Worm (Caenorhabditis elegans): ENCODE measurements around the gene pacs-1.

Gene pacs-1

DNA sequence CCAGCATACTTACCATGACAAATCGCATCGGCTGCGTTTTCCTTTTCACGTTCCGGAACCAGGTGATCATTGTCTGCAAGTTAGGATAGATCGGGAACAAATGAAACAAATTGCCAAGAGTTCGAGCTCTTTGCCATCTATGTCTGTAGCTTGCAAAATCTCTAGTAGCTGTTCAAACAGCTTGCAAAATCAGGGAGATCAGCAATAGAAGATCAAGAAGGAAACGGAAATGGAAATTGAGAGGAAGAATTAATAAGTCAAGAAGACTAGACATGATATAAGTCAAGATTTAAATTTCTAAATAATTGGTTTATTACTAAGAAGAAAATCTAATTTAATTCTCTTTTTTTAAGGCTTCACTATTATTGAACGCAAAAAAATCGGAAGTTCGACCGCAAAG lies 15.2 kb upstream of the pacs-1 start, which contains the start of gene F07C3.3:
Gene F07C3.3 (minus strand): TSS at position 101 of the 400 bp plus-strand sequence.
- no peak for TF ChIP-seq nhr-77 (tag; optimal IDR thresholded peaks at IDR 0.05)
- no peak for TF ChIP-seq ceh-88 (GFP tag; IDR thresholded peaks at IDR 0.05)
- TF ChIP-seq nhr-19 (GFP tag; conservative IDR thresholded peaks at IDR 0.05), result no peak
- TF ChIP-seq lin-13 (GFP tag; optimal IDR thresholded peaks at IDR 0.05), result no peak
- no peak for TF ChIP-seq C16A3.4 (tag; optimal IDR thresholded peaks at IDR 0.05)
- TF ChIP-seq skn-1 (tag; optimal IDR thresholded peaks at IDR 0.05), result no peak
- no peak for TF ChIP-seq hpl-2 (GFP tag; optimal IDR thresholded peaks at IDR 0.05)
- no peak for TF ChIP-seq elt-2 (tag; optimal IDR thresholded peaks at IDR 0.05)
- no peak for TF ChIP-seq elt-3 (tag; optimal IDR thresholded peaks at IDR 0.05)
- no peak for TF ChIP-seq hlh-4 (tag; optimal IDR thresholded peaks at IDR 0.05)
- TF ChIP-seq unc-86 (tag; optimal IDR thresholded peaks at IDR 0.05), result no peak

DNA sequence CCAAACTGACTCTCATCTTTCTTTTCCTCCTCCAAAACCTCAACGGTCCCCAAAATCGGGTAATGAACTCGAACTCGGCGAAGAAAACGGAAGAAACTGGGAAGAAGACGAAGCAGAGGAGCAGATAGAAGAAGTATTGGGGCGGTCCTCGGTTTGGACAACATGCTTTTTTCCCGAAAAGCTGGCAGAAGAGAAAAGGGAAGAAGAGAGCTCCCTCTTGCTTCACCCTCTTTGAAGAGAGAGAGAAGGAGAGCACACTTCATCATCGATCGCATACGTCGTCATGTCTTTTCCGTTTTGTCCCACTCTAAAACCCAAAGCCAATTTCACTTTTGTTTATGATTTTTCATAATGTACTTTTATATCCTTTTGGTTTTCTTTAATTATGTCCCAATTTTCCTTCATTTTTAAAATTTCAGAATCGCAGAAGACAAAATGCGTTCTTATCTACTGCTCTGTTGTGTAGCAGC lies 8.7 kb upstream of the pacs-1 start, which contains the start of gene F07C3.2:
Gene F07C3.2 (plus strand): TSS at position 420 of the 470 bp plus-strand sequence.
- TF ChIP-seq irx-1 (tag; optimal IDR thresholded peaks at IDR 0.05), result no peak
- TF ChIP-seq lin-14 (GFP tag; optimal IDR thresholded peaks at IDR 0.05), result peak; percentile 84
- TF ChIP-seq efl-1 (optimal IDR thresholded peaks at IDR 0.05), result no peak
- peak in 1 of 2 experiments; percentile 50 for TF ChIP-seq efl-1 (GFP tag; optimal IDR thresholded peaks at IDR 0.05 in 1 of 2)
- TF ChIP-seq ceh-82 (tag; optimal IDR thresholded peaks at IDR 0.05), result peak in 1 of 3 experiments; percentile 22

DNA sequence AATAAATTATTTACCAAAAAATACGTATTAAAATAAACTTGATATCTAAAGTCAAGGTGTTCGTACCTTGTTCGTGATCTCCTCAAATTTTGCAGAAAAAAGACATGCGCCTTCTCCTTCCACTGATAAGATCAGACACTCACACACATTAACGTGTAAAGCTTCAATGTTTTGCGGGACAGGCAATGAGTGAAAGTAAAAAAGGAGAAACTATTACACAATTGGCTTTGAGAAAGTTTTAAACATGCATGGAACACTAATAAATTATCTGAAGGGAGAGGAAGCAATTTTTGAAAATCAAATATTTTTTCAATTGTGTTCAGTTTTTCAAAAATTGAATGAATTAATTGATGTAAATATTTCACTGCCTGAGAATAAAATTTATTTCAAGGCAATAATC lies 7.9 kb upstream of the pacs-1 start:
- TF ChIP-seq Y116A8C.19 (tag; optimal IDR thresholded peaks at IDR 0.05; ENCODE audit: borderline replicate concordance) (no peak), blmp-1 (tag; optimal IDR thresholded peaks at IDR 0.05) (peak; percentile 90)

DNA sequence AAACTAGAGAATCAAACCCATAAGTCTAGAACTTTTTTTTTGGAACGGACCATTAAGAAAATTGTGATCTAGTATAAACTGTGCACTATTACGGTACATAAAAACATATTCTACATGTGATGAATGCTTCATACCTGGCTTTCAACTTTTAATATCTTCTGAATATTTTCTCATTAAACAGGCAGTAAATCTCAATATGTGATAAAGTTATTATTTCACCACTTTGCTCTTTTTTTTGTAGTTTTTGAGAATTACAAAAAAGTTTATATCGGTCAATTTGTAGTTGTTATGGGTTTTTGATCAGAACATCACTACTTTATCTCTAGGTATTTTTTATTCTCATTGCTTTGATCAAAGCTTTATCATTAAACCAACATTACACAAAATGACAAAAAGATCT lies 7.3 kb upstream of the pacs-1 start:
- TF ChIP-seq ces-1 (GFP tag; optimal IDR thresholded peaks at IDR 0.05), result no peak
- TF ChIP-seq mab-9 (GFP tag; IDR thresholded peaks at IDR 0.05), result no peak
- no peak for TF ChIP-seq C04F5.9 (tag; optimal IDR thresholded peaks at IDR 0.05)

DNA sequence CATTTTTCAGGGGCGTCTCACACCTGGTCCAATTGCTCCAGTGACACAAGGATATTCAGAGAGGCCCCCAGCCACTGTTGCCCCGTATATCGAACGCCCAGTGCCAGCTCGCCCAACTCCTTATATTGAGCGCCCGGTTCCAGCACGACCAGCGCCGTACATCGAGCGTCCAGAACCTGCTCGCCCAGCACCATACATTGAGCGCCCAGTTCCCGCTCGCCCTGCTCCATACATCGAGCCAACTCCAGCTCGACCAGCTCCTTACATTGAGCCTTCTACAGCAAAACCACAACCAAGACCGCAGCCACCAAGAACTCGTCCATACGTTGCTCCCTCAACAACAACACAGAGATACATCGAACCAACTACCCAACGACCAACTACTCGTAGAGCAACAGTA lies 5.8 kb upstream of the pacs-1 start:
- TF ChIP-seq ets-5 (GFP tag; IDR thresholded peaks at IDR 0.05) (no peak), efl-1 (optimal IDR thresholded peaks at IDR 0.05) (no peak), efl-1 (GFP tag; optimal IDR thresholded peaks at IDR 0.05 in 1 of 2) (peak in 1 of 2 experiments; percentile 28)

DNA sequence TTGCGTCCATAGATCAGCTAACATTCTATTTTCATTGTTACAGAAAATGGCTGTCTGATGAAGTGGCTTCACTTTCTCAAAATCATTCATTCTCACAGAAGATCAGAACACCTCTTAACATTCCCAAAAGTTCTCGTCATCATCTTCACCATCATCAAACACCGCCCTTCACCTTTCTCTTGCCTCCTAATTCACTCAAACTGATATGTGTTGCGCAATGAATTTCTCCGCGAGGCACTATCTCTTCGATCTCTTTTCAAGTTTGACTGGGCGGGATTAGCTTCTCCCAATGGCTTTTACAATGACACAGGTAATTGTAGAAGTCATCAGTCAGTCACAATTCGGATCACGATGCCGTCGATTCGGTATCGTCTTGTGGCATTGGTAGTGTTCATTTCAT lies 4.5 kb upstream of the pacs-1 start, which contains the start of gene grd-6:
Gene grd-6 (plus strand): TSS at position 301 of the 400 bp plus-strand sequence.
- peak; percentile 54 for TF ChIP-seq blmp-1 (tag; optimal IDR thresholded peaks at IDR 0.05)
- TF ChIP-seq C34B4.2 (tag; optimal IDR thresholded peaks at IDR 0.05), result no peak
- no peak for TF ChIP-seq hpl-2 (GFP tag; optimal IDR thresholded peaks at IDR 0.05)

DNA sequence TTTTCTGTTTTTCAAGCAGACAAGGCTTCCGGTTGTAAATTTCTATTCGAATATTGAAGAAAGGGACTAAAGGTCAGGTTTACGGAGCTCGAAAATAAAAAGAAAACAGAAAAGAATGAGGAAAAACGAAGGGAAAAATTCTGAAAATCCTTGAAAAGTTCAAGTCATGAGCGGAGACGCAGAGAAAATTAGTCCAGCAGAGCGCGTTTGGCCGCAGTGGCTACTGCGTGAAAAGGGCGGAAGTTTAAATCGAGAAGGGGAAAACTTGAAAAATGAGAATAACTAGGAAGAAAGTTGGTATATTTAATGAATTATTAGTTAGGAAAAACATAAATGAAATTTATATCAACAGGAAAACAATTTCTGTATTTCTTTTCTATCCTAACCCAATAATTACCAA lies 3.4 kb upstream of the pacs-1 start:
- TF ChIP-seq efl-3 (GFP tag; optimal IDR thresholded peaks at IDR 0.05), result no peak
- no peak for TF ChIP-seq hlh-17 (GFP tag; optimal IDR thresholded peaks at IDR 0.05; ENCODE audit: borderline replicate concordance)
- no peak for TF ChIP-seq elt-3 (tag; optimal IDR thresholded peaks at IDR 0.05)
- peak; percentile 29 for TF ChIP-seq unc-86 (tag; optimal IDR thresholded peaks at IDR 0.05)
- TF ChIP-seq isw-1 (GFP tag; IDR thresholded peaks at IDR 0.05), result peak; percentile 46; the same call in 1 of the 2 replicates
- TF ChIP-seq snpc-4 (tag; optimal IDR thresholded peaks at IDR 0.05), result no peak
- peak in 2 of 3 experiments; percentile 45 to 68 for TF ChIP-seq ceh-82 (tag; optimal IDR thresholded peaks at IDR 0.05)
- TF ChIP-seq lin-39 (tag; optimal IDR thresholded peaks at IDR 0.05), result no peak
- no peak for TF ChIP-seq mef-2 (tag; optimal IDR thresholded peaks at IDR 0.05)
- TF ChIP-seq dsc-1 (tag; optimal IDR thresholded peaks at IDR 0.05), result no peak
- no peak for TF ChIP-seq ceh-8 (GFP tag; optimal IDR thresholded peaks at IDR 0.05)
- peak; percentile 59 for TF ChIP-seq lin-15B (tag; optimal IDR thresholded peaks at IDR 0.05)
- TF ChIP-seq sox-4 (tag; optimal IDR thresholded peaks at IDR 0.05), result no peak
- no peak for TF ChIP-seq ztf-11 (tag; optimal IDR thresholded peaks at IDR 0.05)
- no peak for TF ChIP-seq ceh-90 (tag; optimal IDR thresholded peaks at IDR 0.05)
- TF ChIP-seq nhr-28 (tag; optimal IDR thresholded peaks at IDR 0.05), result no peak
- no peak for TF ChIP-seq grh-1 (GFP tag; IDR thresholded peaks at IDR 0.05)
- peak in 1 of 2 experiments; percentile 23 for TF ChIP-seq mdl-1 (tag; optimal IDR thresholded peaks at IDR 0.05)
- TF ChIP-seq ces-1 (GFP tag; optimal IDR thresholded peaks at IDR 0.05), result no peak
- no peak for TF ChIP-seq sup-37 (GFP tag; optimal IDR thresholded peaks at IDR 0.05)
- TF ChIP-seq tlp-1 (tag; optimal IDR thresholded peaks at IDR 0.05), result no peak
- no peak for TF ChIP-seq aly-2 (tag; optimal IDR thresholded peaks at IDR 0.05)
- TF ChIP-seq C04F5.9 (tag; optimal IDR thresholded peaks at IDR 0.05), result no peak

Measured in whole organism, L1 larva.